Fruit fly (Drosophila melanogaster) whole organism, adult: ENCODE measurements around the gene Zcchc7.

Source experiments
- CG11617 ChIP-seq: fragments of 200-800 bp; sonication (Bioruptor generic); optimal IDR thresholded peaks from 2 replicates; lab custom pipeline; 2017; ENCODE audit warnings: mild to moderate bottlenecking, missing biosample characterization, missing genetic modification reagents, missing genetic modification characterization
- CG12768 ChIP-seq: fragments of 200-800 bp; sonication (Bioruptor generic); optimal IDR thresholded peaks from 2 replicates; lab custom pipeline; 2017; ENCODE audit warnings: missing biosample characterization, missing genetic modification characterization, mild to moderate bottlenecking, moderate library complexity, missing genetic modification reagents
- CG14711 ChIP-seq: fragments of 200-800 bp; sonication (Bioruptor generic); optimal IDR thresholded peaks from 2 replicates; lab custom pipeline; 2018; ENCODE audit warnings: missing biosample characterization, mild to moderate bottlenecking, missing genetic modification characterization, moderate library complexity
- CG1620 ChIP-seq: fragments of 200-800 bp; sonication (Bioruptor generic); optimal IDR thresholded peaks from 2 replicates; lab custom pipeline; 2016; ENCODE audit warnings: missing biosample characterization, missing genetic modification characterization
- CG33017 ChIP-seq: fragments of 200-800 bp; sonication (Bioruptor generic); optimal IDR thresholded peaks from 2 replicates; lab custom pipeline; 2018; ENCODE audit warnings: missing biosample characterization, mild to moderate bottlenecking, missing genetic modification characterization, moderate library complexity
- CG5204 ChIP-seq: fragments of 200-800 bp; sonication (Bioruptor generic); optimal IDR thresholded peaks from 2 replicates; lab custom pipeline; 2016; ENCODE audit warnings: missing biosample characterization, missing genetic modification characterization
- CG7045 ChIP-seq: fragments of 200-800 bp; sonication (Bioruptor generic); optimal IDR thresholded peaks from 2 replicates; lab custom pipeline; 2017; ENCODE audit warnings: missing biosample characterization, mild to moderate bottlenecking, missing genetic modification characterization
- CG7101 ChIP-seq: fragments of 200-800 bp; sonication (Bioruptor generic); optimal IDR thresholded peaks from 2 replicates; lab custom pipeline; 2018; ENCODE audit warnings: missing biosample characterization, mild to moderate bottlenecking, missing genetic modification characterization, moderate library complexity
- Clk ChIP-seq: fragments of 200-800 bp; sonication (Bioruptor generic); optimal IDR thresholded peaks from 2 replicates; lab custom pipeline; 2017; ENCODE audit warnings: missing biosample characterization, missing genetic modification characterization
- Crg-1 ChIP-seq: fragments of 200-800 bp; sonication (Bioruptor generic); optimal IDR thresholded peaks from 2 replicates; lab custom pipeline; 2016; ENCODE audit warnings: missing biosample characterization, missing genetic modification characterization
- Hr96 ChIP-seq: fragments of 200-800 bp; sonication (Bioruptor generic); optimal IDR thresholded peaks from 2 replicates; lab custom pipeline; 2016; ENCODE audit warnings: missing biosample characterization, missing genetic modification characterization
- Mnt ChIP-seq: fragments of 200-800 bp; sonication (Bioruptor generic); optimal IDR thresholded peaks from 2 replicates; lab custom pipeline; 2016; ENCODE audit warnings: missing biosample characterization, mild to moderate bottlenecking, missing genetic modification characterization
- bab1 ChIP-seq: fragments of 200-800 bp; sonication (Bioruptor generic); optimal IDR thresholded peaks from 3 replicates; lab custom pipeline; 2019; ENCODE audit warnings: missing biosample characterization, mild to moderate bottlenecking, missing genetic modification characterization, moderate library complexity
- cic ChIP-seq: fragments of 200-800 bp; sonication (Bioruptor generic); optimal IDR thresholded peaks from 2 replicates; lab custom pipeline; 2017; ENCODE audit warnings: missing biosample characterization, mild to moderate bottlenecking, missing genetic modification characterization, moderate library complexity
- cnc ChIP-seq, 2 experiments: fragments of >200 bp; optimal IDR thresholded peaks; 2 replicates each; lab custom pipeline; 2017
- kay ChIP-seq: fragments of 200-800 bp; sonication (Bioruptor generic); peaks from one replicate; lab custom pipeline; 2016; ENCODE audit warnings: missing biosample characterization, missing genetic modification characterization, borderline replicate concordance
- ovo ChIP-seq: fragments of 200-800 bp; sonication (Bioruptor generic); optimal IDR thresholded peaks from 2 replicates; lab custom pipeline; 2016; ENCODE audit warnings: missing biosample characterization, missing genetic modification characterization
- pad ChIP-seq: fragments of 200-800 bp; sonication (Bioruptor generic); optimal IDR thresholded peaks from 3 replicates; lab custom pipeline; 2017; ENCODE audit warnings: missing biosample characterization, missing genetic modification characterization, mild to moderate bottlenecking, moderate library complexity, missing genetic modification reagents
- tj ChIP-seq: fragments of 200-800 bp; sonication (Bioruptor generic); optimal IDR thresholded peaks from 3 replicates; lab custom pipeline; 2017; ENCODE audit warnings: missing biosample characterization, mild to moderate bottlenecking, missing genetic modification characterization, moderate library complexity
- toe ChIP-seq: fragments of 200-800 bp; sonication (Bioruptor generic); optimal IDR thresholded peaks from 2 replicates; lab custom pipeline; 2016; ENCODE audit warnings: missing biosample characterization, missing genetic modification characterization

Zcchc7 gene

dm6 chr3L:16825195-16825594 is 20.0 kb upstream of the Zcchc7 start:
- TF ChIP-seq CG1620 (GFP tag; lab: Kevin White, UChicago), result no peak
- no peak for TF ChIP-seq toe (GFP tag; lab: Kevin White, UChicago)
- no peak for TF ChIP-seq CG7101 (tag; lab: Kevin White, UChicago)
- TF ChIP-seq Hr96 (GFP tag; lab: Kevin White, UChicago), result no peak
- no peak for TF ChIP-seq CG5204
- no peak for TF ChIP-seq ovo
- no peak for TF ChIP-seq CG7045 (GFP tag; lab: Kevin White, UChicago)
- no peak for TF ChIP-seq cnc (optimal IDR thresholded peaks at IDR 0.05; lab: Kevin White, UChicago)
- TF ChIP-seq Crg-1 (GFP tag; lab: Kevin White, UChicago), result no peak
- TF ChIP-seq CG14711 (tag; lab: Kevin White, UChicago), result no peak
- TF ChIP-seq CG12768, result no peak
- TF ChIP-seq CG11617 (GFP tag; lab: Kevin White, UChicago), result no peak
- TF ChIP-seq kay (GFP tag; lab: Kevin White, UChicago), result no peak
- no peak for TF ChIP-seq Clk
- TF ChIP-seq bab1 (GFP tag; lab: Kevin White, UChicago), result no peak
- no peak for TF ChIP-seq CG33017 (tag; lab: Kevin White, UChicago)

- no peak for TF ChIP-seq tj (GFP tag; lab: Kevin White, UChicago)
- TF ChIP-seq Hr96 (GFP tag; lab: Kevin White, UChicago), result no peak
- no peak for TF ChIP-seq CG7101 (tag; lab: Kevin White, UChicago)
- TF ChIP-seq toe (GFP tag; lab: Kevin White, UChicago), result no peak
- no peak for TF ChIP-seq CG11617 (GFP tag; lab: Kevin White, UChicago)
- TF ChIP-seq Mnt (GFP tag; lab: Kevin White, UChicago), result no peak
- no peak for TF ChIP-seq bab1 (GFP tag; lab: Kevin White, UChicago)
- no peak for TF ChIP-seq CG14711 (tag; lab: Kevin White, UChicago)
- no peak for TF ChIP-seq CG33017 (tag; lab: Kevin White, UChicago)
- no peak for TF ChIP-seq Clk
- TF ChIP-seq cnc (optimal IDR thresholded peaks at IDR 0.05; lab: Kevin White, UChicago), result no peak
- TF ChIP-seq CG7045 (GFP tag; lab: Kevin White, UChicago), result no peak
- no peak for TF ChIP-seq CG12768
Observed at dm6 chr3L:16828967-16829366, 16.2 kb upstream of the Zcchc7 start, which contains the start of gene CG13024. CG13024 (minus strand) TSS chr3L:16829074.

- no peak for TF ChIP-seq Mnt (GFP tag; lab: Kevin White, UChicago)
- no peak for TF ChIP-seq toe (GFP tag; lab: Kevin White, UChicago)
- no peak for TF ChIP-seq CG7045 (GFP tag; lab: Kevin White, UChicago)
- no peak for TF ChIP-seq CG1620 (GFP tag; lab: Kevin White, UChicago)
- no peak for TF ChIP-seq CG33017 (tag; lab: Kevin White, UChicago)
- no peak for TF ChIP-seq cic (GFP tag; lab: Kevin White, UChicago)
- no peak for TF ChIP-seq CG7101 (tag; lab: Kevin White, UChicago)
- TF ChIP-seq Crg-1 (GFP tag; lab: Kevin White, UChicago), result no peak
- no peak for TF ChIP-seq CG11617 (GFP tag; lab: Kevin White, UChicago)
Observed at dm6 chr3L:16829983-16830382, 15.2 kb upstream of the Zcchc7 start.

- TF ChIP-seq pad (GFP tag; lab: Kevin White, UChicago) (no peak), Hr96 (GFP tag; lab: Kevin White, UChicago) (no peak), ovo (no peak)
Observed at dm6 chr3L:16836732-16837131, 8.5 kb upstream of the Zcchc7 start.

- TF ChIP-seq tj (GFP tag; lab: Kevin White, UChicago), result no peak
- TF ChIP-seq CG7101 (tag; lab: Kevin White, UChicago), result no peak
- TF ChIP-seq CG1620 (GFP tag; lab: Kevin White, UChicago), result no peak
- TF ChIP-seq ovo, result no peak
- TF ChIP-seq CG11617 (GFP tag; lab: Kevin White, UChicago), result no peak
- no peak for TF ChIP-seq CG7045 (GFP tag; lab: Kevin White, UChicago)
Observed at dm6 chr3L:16840540-16840939, 4.6 kb upstream of the Zcchc7 start.

- TF ChIP-seq pad (GFP tag; lab: Kevin White, UChicago), result no peak
- TF ChIP-seq kay (GFP tag; lab: Kevin White, UChicago), result no peak
- no peak for TF ChIP-seq CG12768
- TF ChIP-seq CG33017 (tag; lab: Kevin White, UChicago), result peak; percentile 8
- no peak for TF ChIP-seq CG11617 (GFP tag; lab: Kevin White, UChicago)
- no peak for TF ChIP-seq Clk
Observed at dm6 chr3L:16842087-16842567, 3.1 kb upstream of the Zcchc7 start, which contains the start of gene TSG101. TSG101 (plus strand) TSS chr3L:16842294.

- no peak for TF ChIP-seq tj (GFP tag; lab: Kevin White, UChicago)
- TF ChIP-seq Mnt (GFP tag; lab: Kevin White, UChicago), result peak; percentile 25
- TF ChIP-seq cic (GFP tag; lab: Kevin White, UChicago), result peak; percentile 95
Observed at dm6 chr3L:16842952-16843351, 2.2 kb upstream of the Zcchc7 start.
